Worm (Caenorhabditis elegans) whole organism, late embryonic: ENCODE measurements around the gene C52B9.8.

Experiments
- C38D4.7 ChIP-seq: fragments of 200-800 bp; sonication (Bioruptor generic); optimal IDR thresholded peaks from 2 replicates; lab custom pipeline; 2018; ENCODE audit warnings: mild to moderate bottlenecking, missing genetic modification characterization, moderate library complexity, missing compliant biosample characterization
- ceh-14 ChIP-seq: sonication (generic microtip); optimal IDR thresholded peaks from 2 replicates; lab custom pipeline; 2016; ENCODE audit warnings: missing genotype, missing genetic modification characterization, missing compliant biosample characterization
- ceh-22 ChIP-seq: sonication (generic microtip); optimal IDR thresholded peaks from 2 replicates; lab custom pipeline; 2017; ENCODE audit warnings: missing biosample characterization, missing genetic modification characterization
- elt-2 ChIP-seq: sonication (generic microtip); optimal IDR thresholded peaks from 2 replicates; lab custom pipeline; 2016; ENCODE audit warnings: missing genetic modification reagents, missing genetic modification characterization, missing compliant biosample characterization
- ets-4 ChIP-seq: sonication (generic microtip); optimal IDR thresholded peaks from 2 replicates; lab custom pipeline; 2016; ENCODE audit warnings: missing genetic modification characterization, missing compliant biosample characterization
- fkh-10 ChIP-seq: fragments of 150-350 bp; optimal IDR thresholded peaks from 2 replicates; lab custom pipeline; 2014; ENCODE audit warnings: missing biosample characterization, missing genetic modification reagents, missing genetic modification characterization
- gmeb-2 ChIP-seq: sonication (generic microtip); optimal IDR thresholded peaks from 2 replicates; lab custom pipeline; 2016; ENCODE audit warnings: missing genetic modification characterization, inconsistent platforms, missing compliant biosample characterization
- nhr-11 ChIP-seq: fragments of 150-350 bp; optimal IDR thresholded peaks from 2 replicates; lab custom pipeline; 2014; ENCODE audit warnings: missing biosample characterization, missing genetic modification characterization
- nhr-232 ChIP-seq: sonication (generic microtip); optimal IDR thresholded peaks from 2 replicates; lab custom pipeline; 2016; ENCODE audit warnings: missing genetic modification characterization, missing compliant biosample characterization
- npax-4 ChIP-seq: sonication (generic microtip); optimal IDR thresholded peaks from 2 replicates; lab custom pipeline; 2016; ENCODE audit warnings: missing genetic modification characterization, missing compliant biosample characterization
- pha-2 ChIP-seq: sonication (generic microtip); optimal IDR thresholded peaks from 2 replicates; lab custom pipeline; 2017; ENCODE audit warnings: mild to moderate bottlenecking, missing genetic modification characterization, missing compliant biosample characterization
- pha-4 ChIP-seq: fragments of 150-350 bp; optimal IDR thresholded peaks from 2 replicates; lab custom pipeline; 2018; ENCODE audit warnings: missing biosample characterization, missing genetic modification reagents, missing genetic modification characterization

DNA sequence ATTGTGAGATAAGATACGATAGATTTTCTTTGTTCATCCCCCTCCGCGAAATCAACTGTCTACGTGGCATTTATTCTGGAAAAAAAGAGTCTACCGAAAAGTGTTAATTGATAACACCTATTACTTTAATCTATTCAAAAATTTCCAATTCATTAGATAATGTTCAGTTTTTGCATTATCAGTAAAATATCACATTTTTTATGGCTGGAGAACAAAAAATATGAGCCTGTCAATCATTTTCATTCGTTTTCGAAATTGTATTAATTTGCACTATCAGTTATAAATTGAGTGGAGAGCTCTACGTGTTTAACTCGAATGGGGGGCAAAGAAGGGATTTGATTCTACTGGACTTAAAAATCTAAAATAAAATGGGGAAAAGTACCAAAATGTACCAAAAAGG lies 47.5 kb upstream of the C52B9.8 start:
- TF ChIP-seq C38D4.7 (GFP tag; lab: Kevin White, UChicago) (no peak), elt-2 (no peak), nhr-232 (tag; lab: Kevin White, UChicago) (no peak), gmeb-2 (no peak), ceh-14 (tag; lab: Kevin White, UChicago) (no peak), npax-4 (tag; lab: Kevin White, UChicago) (no peak), fkh-10 (GFP tag; lab: Kevin White, UChicago) (no peak), nhr-11 (tag; lab: Kevin White, UChicago) (no peak), ets-4 (tag; lab: Kevin White, UChicago) (no peak), ceh-22 (tag; lab: Kevin White, UChicago) (no peak), pha-2 (tag; lab: Kevin White, UChicago) (no peak), pha-4 (tag; lab: Kevin White, UChicago) (no peak)
